Worm (Caenorhabditis elegans) whole organism, late embryonic: ENCODE measurements around the gene nhr-103.
"Not testable (repeated sequence)": the region's sequence is repeated elsewhere in the genome, so short reads cannot be mapped to it uniquely, and the experiment has no call there.

Experiments used
- C38D4.7 ChIP-seq: fragments of 200-800 bp; sonication (Bioruptor generic); optimal IDR thresholded peaks from 2 replicates; lab custom pipeline; 2018; ENCODE audit warnings: mild to moderate bottlenecking, missing genetic modification characterization, moderate library complexity, missing compliant biosample characterization
- F13H6.1 ChIP-seq: sonication (generic microtip); optimal IDR thresholded peaks from 2 replicates; lab custom pipeline; 2016; ENCODE audit warnings: missing genetic modification characterization, missing compliant biosample characterization
- K02D7.2 ChIP-seq: sonication (generic microtip); optimal IDR thresholded peaks from 2 replicates; lab custom pipeline; 2017; ENCODE audit warnings: mild to moderate bottlenecking, missing genetic modification characterization, missing compliant biosample characterization
- Y22D7AL.16 ChIP-seq: sonication (generic microtip); optimal IDR thresholded peaks from 2 replicates; lab custom pipeline; 2016; ENCODE audit warnings: missing genetic modification characterization, missing compliant biosample characterization
- ahr-1 ChIP-seq: sonication (generic microtip); optimal IDR thresholded peaks from 2 replicates; lab custom pipeline; 2016; ENCODE audit warnings: missing genetic modification characterization, missing compliant biosample characterization
- ama-1 ChIP-seq: fragments of 150-350 bp; optimal IDR thresholded peaks from 2 replicates; lab custom pipeline; 2014
- ceh-31 ChIP-seq: sonication (generic microtip); optimal IDR thresholded peaks from 2 replicates; lab custom pipeline; 2016; ENCODE audit warnings: missing genetic modification characterization, missing compliant biosample characterization
- ceh-45 ChIP-seq: fragments of 200-800 bp; sonication (Bioruptor generic); IDR thresholded peaks from 2 replicates; pipeline ENCODE4 v1.3.6; 2022; ENCODE audit warnings: missing genetic modification reagents, missing genetic modification characterization, missing compliant biosample characterization
- ceh-6 ChIP-seq: fragments of 200-800 bp; sonication (Bioruptor generic); optimal IDR thresholded peaks from 2 replicates; lab custom pipeline; 2018; ENCODE audit warnings: mild to moderate bottlenecking, missing genetic modification characterization, missing compliant biosample characterization
- elt-2 ChIP-seq: sonication (generic microtip); optimal IDR thresholded peaks from 2 replicates; lab custom pipeline; 2016; ENCODE audit warnings: missing genetic modification reagents, missing genetic modification characterization, missing compliant biosample characterization
- elt-4 ChIP-seq: sonication (generic microtip); optimal IDR thresholded peaks from 2 replicates; lab custom pipeline; 2016; ENCODE audit warnings: missing genetic modification characterization, missing compliant biosample characterization
- ets-4 ChIP-seq: sonication (generic microtip); optimal IDR thresholded peaks from 2 replicates; lab custom pipeline; 2016; ENCODE audit warnings: missing genetic modification characterization, missing compliant biosample characterization
- eyg-1 ChIP-seq: sonication (generic microtip); optimal IDR thresholded peaks from 2 replicates; lab custom pipeline; 2016; ENCODE audit warnings: missing genotype, missing genetic modification characterization, missing compliant biosample characterization
- hlh-13 ChIP-seq: fragments of 200-800 bp; sonication (Bioruptor generic); optimal IDR thresholded peaks from 2 replicates; lab custom pipeline; 2018; ENCODE audit warnings: mild to moderate bottlenecking, missing genetic modification characterization, missing compliant biosample characterization
- hlh-30 ChIP-seq: sonication (generic microtip); optimal IDR thresholded peaks from 2 replicates; lab custom pipeline; 2017; ENCODE audit warnings: antibody characterized with exemption, missing genetic modification characterization, missing compliant biosample characterization; ENCODE audit not compliant: insufficient read depth
- hlh-8 ChIP-seq: sonication (generic microtip); optimal IDR thresholded peaks from 2 replicates; lab custom pipeline; 2016; ENCODE audit warnings: missing genotype, missing genetic modification characterization, missing compliant biosample characterization
- lin-11 ChIP-seq: fragments of 200-800 bp; sonication (Bioruptor generic); optimal IDR thresholded peaks from 2 replicates; lab custom pipeline; 2018; ENCODE audit warnings: mild to moderate bottlenecking, missing genetic modification characterization, missing compliant biosample characterization
- madf-2 ChIP-seq: sonication (generic microtip); optimal IDR thresholded peaks from 2 replicates; lab custom pipeline; 2017; ENCODE audit warnings: missing genetic modification characterization, missing compliant biosample characterization
- nhr-11 ChIP-seq: fragments of 150-350 bp; optimal IDR thresholded peaks from 2 replicates; lab custom pipeline; 2014; ENCODE audit warnings: missing biosample characterization, missing genetic modification characterization
- nhr-232 ChIP-seq: sonication (generic microtip); optimal IDR thresholded peaks from 2 replicates; lab custom pipeline; 2016; ENCODE audit warnings: missing genetic modification characterization, missing compliant biosample characterization
- odd-2 ChIP-seq: sonication (generic microtip); optimal IDR thresholded peaks from 2 replicates; lab custom pipeline; 2017; ENCODE audit warnings: antibody characterized with exemption, mild to moderate bottlenecking, missing genetic modification characterization, missing compliant biosample characterization
- pag-3 ChIP-seq: sonication (generic microtip); optimal IDR thresholded peaks from 2 replicates; lab custom pipeline; 2016; ENCODE audit warnings: missing compliant biosample characterization, missing genetic modification characterization, borderline replicate concordance
- pat-9 ChIP-seq: fragments of 200-800 bp; sonication (Bioruptor generic); optimal IDR thresholded peaks from 2 replicates; lab custom pipeline; 2018; ENCODE audit warnings: mild to moderate bottlenecking, missing genetic modification characterization, moderate library complexity, missing compliant biosample characterization
- pax-1 ChIP-seq: fragments of 150-350 bp; optimal IDR thresholded peaks from 2 replicates; lab custom pipeline; 2014; ENCODE audit warnings: missing biosample characterization, missing genetic modification characterization
- pha-2 ChIP-seq: sonication (generic microtip); optimal IDR thresholded peaks from 2 replicates; lab custom pipeline; 2017; ENCODE audit warnings: mild to moderate bottlenecking, missing genetic modification characterization, missing compliant biosample characterization
- pros-1 ChIP-seq: fragments of 150-350 bp; optimal IDR thresholded peaks from 2 replicates; lab custom pipeline; 2014; ENCODE audit warnings: missing biosample characterization, missing genetic modification reagents, missing genetic modification characterization
- rnt-1 ChIP-seq: sonication (generic microtip); optimal IDR thresholded peaks from 2 replicates; lab custom pipeline; 2016; ENCODE audit warnings: missing genetic modification characterization, missing compliant biosample characterization
- sdc-2 ChIP-seq: sonication (generic microtip); optimal IDR thresholded peaks from 2 replicates; lab custom pipeline; 2016; ENCODE audit warnings: missing genotype, missing genetic modification characterization, missing compliant biosample characterization
- syd-9 ChIP-seq: sonication (generic microtip); optimal IDR thresholded peaks from 2 replicates; lab custom pipeline; 2016; ENCODE audit warnings: mild to moderate bottlenecking, missing genetic modification characterization, moderate library complexity, missing compliant biosample characterization
- tbx-2 ChIP-seq: sonication (generic microtip); optimal IDR thresholded peaks from 2 replicates; lab custom pipeline; 2016; ENCODE audit warnings: missing genetic modification characterization, missing compliant biosample characterization
- ttx-3 ChIP-seq: sonication (generic microtip); optimal IDR thresholded peaks from 2 replicates; lab custom pipeline; 2016; ENCODE audit warnings: missing genetic modification reagents, missing genetic modification characterization, missing compliant biosample characterization
- unc-3 ChIP-seq, 2 experiments: fragments of 200-800 bp in 1 of 2; sonication (Bioruptor generic) in 1 of 2; sonication (generic microtip) in 1 of 2; conservative IDR thresholded peaks in 1 of 2; optimal IDR thresholded peaks in 1 of 2; 2 replicates each; pipeline versions ENCODE4 v1.3.6 to Lab custom; 2016 to 2022; ENCODE audit warnings: missing compliant biosample characterization in 2 of 2, missing genetic modification characterization in 2 of 2, missing genetic modification reagents in 1 of 2
- unc-42 ChIP-seq: sonication (generic microtip); optimal IDR thresholded peaks from 2 replicates; lab custom pipeline; 2016; ENCODE audit warnings: missing genotype, missing genetic modification characterization, missing compliant biosample characterization
- unc-55 ChIP-seq: sonication (generic microtip); optimal IDR thresholded peaks from 2 replicates; lab custom pipeline; 2017; ENCODE audit warnings: missing biosample characterization, missing genetic modification reagents, missing genetic modification characterization
- unc-86 ChIP-seq: sonication (generic microtip); optimal IDR thresholded peaks from 2 replicates; lab custom pipeline; 2016; ENCODE audit warnings: missing genetic modification characterization, missing compliant biosample characterization
- ztf-16 ChIP-seq: sonication (generic microtip); optimal IDR thresholded peaks from 2 replicates; lab custom pipeline; 2017; ENCODE audit warnings: missing genetic modification characterization, missing compliant biosample characterization

nhr-103 gene

ce11 chrV:2251774-2252173, 26.5 kb downstream of the nhr-103 start:
- no peak for TF ChIP-seq ceh-45 (GFP tag; lab: Robert Waterston, UW)
- no peak for TF ChIP-seq hlh-13 (GFP tag; lab: Kevin White, UChicago)
- TF ChIP-seq ceh-31 (tag; lab: Kevin White, UChicago), result no peak
- no peak for TF ChIP-seq hlh-8 (tag; lab: Kevin White, UChicago)
- no peak for TF ChIP-seq eyg-1 (tag; lab: Kevin White, UChicago)
- no peak for TF ChIP-seq ztf-16 (tag; lab: Kevin White, UChicago)
- no peak for TF ChIP-seq rnt-1 (tag; lab: Kevin White, UChicago)
- TF ChIP-seq ets-4, result no peak
- TF ChIP-seq F13H6.1 (tag; lab: Kevin White, UChicago), result no peak

ce11 chrV:2254553-2255124, 29.4 kb downstream of the nhr-103 start, which contains the start of gene str-253:
str-253 (minus strand) TSS chrV:2254603.
- TF ChIP-seq nhr-232 (tag; lab: Kevin White, UChicago), result no peak
- TF ChIP-seq ama-1 (lab: Kevin White, UChicago), result no peak
- no peak for TF ChIP-seq Y22D7AL.16
- no peak for TF ChIP-seq unc-86 (tag; lab: Kevin White, UChicago)
- TF ChIP-seq K02D7.2, result no peak
- TF ChIP-seq tbx-2 (tag; lab: Kevin White, UChicago), result no peak
- no peak for TF ChIP-seq C38D4.7
- TF ChIP-seq unc-55 (GFP tag; lab: Kevin White, UChicago), result no peak
- TF ChIP-seq sdc-2 (tag; lab: Kevin White, UChicago), result no peak
- no peak for TF ChIP-seq ttx-3 (tag; lab: Kevin White, UChicago)
- TF ChIP-seq unc-42, result no peak
- TF ChIP-seq pax-1, result no peak
- no peak for TF ChIP-seq elt-2
- TF ChIP-seq elt-4 (tag; lab: Kevin White, UChicago), result no peak

- not testable (repeated sequence) for TF ChIP-seq ceh-6 (GFP tag; lab: Kevin White, UChicago); ttx-3 (tag; lab: Kevin White, UChicago); odd-2 (tag; lab: Kevin White, UChicago)
These were observed 30.0 kb downstream of the nhr-103 start, which contains the start of gene F41B5.1 for ce11 chrV:2255191-2255590. F41B5.1 (plus strand) TSS chrV:2255533.

- TF ChIP-seq pag-3 (tag; lab: Kevin White, UChicago), result no peak
- TF ChIP-seq elt-4 (tag; lab: Kevin White, UChicago), result no peak
- no peak for TF ChIP-seq pha-2 (tag; lab: Kevin White, UChicago)
- no peak for TF ChIP-seq unc-3 (GFP tag; conservative IDR thresholded peaks at IDR 0.05; lab: Robert Waterston, UW)
- TF ChIP-seq unc-3 (tag; optimal IDR thresholded peaks at IDR 0.05; lab: Kevin White, UChicago), result no peak
- TF ChIP-seq elt-2, result no peak
These were observed 34.5 kb downstream of the nhr-103 start, which contains the start of gene nhr-182 for ce11 chrV:2259750-2260149. nhr-182 (minus strand) TSS chrV:2259927.

- no peak for TF ChIP-seq madf-2
- no peak for TF ChIP-seq hlh-8 (tag; lab: Kevin White, UChicago)
- no peak for TF ChIP-seq syd-9
- no peak for TF ChIP-seq nhr-232 (tag; lab: Kevin White, UChicago)
- TF ChIP-seq ttx-3 (tag; lab: Kevin White, UChicago), result no peak
- no peak for TF ChIP-seq hlh-30 (tag; lab: Kevin White, UChicago)
- no peak for TF ChIP-seq pros-1 (tag; lab: Kevin White, UChicago)
- TF ChIP-seq lin-11 (tag; lab: Kevin White, UChicago), result no peak
- TF ChIP-seq pat-9 (tag; lab: Kevin White, UChicago), result no peak
- TF ChIP-seq sdc-2 (tag; lab: Kevin White, UChicago), result no peak
- TF ChIP-seq C38D4.7, result no peak
- TF ChIP-seq ahr-1, result no peak
- no peak for TF ChIP-seq ceh-45 (GFP tag; lab: Robert Waterston, UW)
- TF ChIP-seq nhr-11 (tag; lab: Kevin White, UChicago), result no peak
These were observed 35.4 kb downstream of the nhr-103 start, which contains the start of gene F41B5.12 for ce11 chrV:2260660-2261059. F41B5.12 (plus strand) TSS chrV:2260960.
